Fruit fly (Drosophila melanogaster): ENCODE data around the gene mRpL28.

dm6 chr2L:4999389-5000032 lies 25.7 kb downstream of the mRpL28 start:
- peak; percentile 46 for TF ChIP-seq dac (GFP tag; optimal IDR thresholded peaks at IDR 0.05)
- no peak for TF ChIP-seq Hr38 (GFP tag; optimal IDR thresholded peaks at IDR 0.05)
- peak; percentile 63 for TF ChIP-seq CG8632 (GFP tag; optimal IDR thresholded peaks at IDR 0.05)
- peak; percentile 75 for TF ChIP-seq CG8119 (GFP tag; IDR thresholded peaks at IDR 0.05)
- TF ChIP-seq Eip75B (GFP tag; optimal IDR thresholded peaks at IDR 0.05): peak; percentile 68
- TF ChIP-seq Sox15 (GFP tag; optimal IDR thresholded peaks at IDR 0.05): peak; percentile 54
- TF ChIP-seq CG10631 (GFP tag; optimal IDR thresholded peaks at IDR 0.05): peak; percentile 74
- TF ChIP-seq Gug (GFP tag; IDR thresholded peaks at IDR 0.05): peak; percentile 77
- TF ChIP-seq vri (GFP tag; optimal IDR thresholded peaks at IDR 0.05): peak; percentile 87
- TF ChIP-seq Sox102F (GFP tag; optimal IDR thresholded peaks at IDR 0.05): peak; percentile 59
- peak; percentile 56 for TF ChIP-seq CG16779 (tag; optimal IDR thresholded peaks at IDR 0.05)
- TF ChIP-seq pdm3 (GFP tag; optimal IDR thresholded peaks at IDR 0.05): peak; percentile 76
- TF ChIP-seq CG6854 (GFP tag; optimal IDR thresholded peaks at IDR 0.05): no peak
